Fruit fly (Drosophila melanogaster): ENCODE measurements around the gene REPTOR-BP.

Gene REPTOR-BP

DNA sequence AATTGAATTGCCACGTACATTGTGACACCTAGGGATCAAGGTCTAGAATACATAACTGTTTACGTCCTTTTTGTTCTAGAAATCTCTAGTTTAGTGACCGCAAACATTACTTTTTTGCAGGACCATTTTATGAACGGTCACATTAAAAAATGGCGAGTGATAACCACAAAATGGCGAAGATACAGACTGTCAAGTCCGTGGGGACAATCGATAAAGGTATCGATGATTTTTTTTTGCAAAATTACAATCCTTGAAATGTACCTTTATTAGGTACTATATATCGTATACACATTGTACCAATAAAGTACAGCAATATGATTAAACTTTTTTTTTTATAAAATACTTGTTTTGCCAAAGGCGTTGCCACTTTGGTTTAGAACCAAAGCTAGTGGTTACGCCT lies 33.5 kb upstream of the REPTOR-BP start (continued):
- TF ChIP-seq ham (GFP tag; IDR thresholded peaks at IDR 0.05) (no peak), CTCF (GFP tag; optimal IDR thresholded peaks at IDR 0.05) (no peak), CG9876 (GFP tag; optimal IDR thresholded peaks at IDR 0.05) (no peak), Nf-YB (GFP tag; optimal IDR thresholded peaks at IDR 0.05) (no peak), CG11085 (GFP tag; IDR thresholded peaks at IDR 0.05) (no peak), CG32532 (GFP tag; IDR thresholded peaks at IDR 0.05) (no peak), mirr (GFP tag; optimal IDR thresholded peaks at IDR 0.05) (no peak), CkIIα-i1 (GFP tag; IDR thresholded peaks at IDR 0.05) (no peak), CG3995 (GFP tag; optimal IDR thresholded peaks at IDR 0.05) (no peak), dmrt99B (tag; optimal IDR thresholded peaks at IDR 0.05) (no peak), CG1603 (tag; optimal IDR thresholded peaks at IDR 0.05) (peak; percentile 7), CG15696 (tag; optimal IDR thresholded peaks at IDR 0.05) (no peak), dimm (GFP tag; IDR thresholded peaks at IDR 0.05) (no peak), TFAM (GFP tag; optimal IDR thresholded peaks at IDR 0.05) (no peak), kah (GFP tag; optimal IDR thresholded peaks at IDR 0.05) (no peak), knrl (GFP tag; IDR thresholded peaks at IDR 0.05; ENCODE audit: partially characterized antibody) (peak; percentile 42; the same call in 1 of the 3 replicates), sens (GFP tag) (peak; percentile 41), Dek (tag; optimal IDR thresholded peaks at IDR 0.05) (no peak)

DNA sequence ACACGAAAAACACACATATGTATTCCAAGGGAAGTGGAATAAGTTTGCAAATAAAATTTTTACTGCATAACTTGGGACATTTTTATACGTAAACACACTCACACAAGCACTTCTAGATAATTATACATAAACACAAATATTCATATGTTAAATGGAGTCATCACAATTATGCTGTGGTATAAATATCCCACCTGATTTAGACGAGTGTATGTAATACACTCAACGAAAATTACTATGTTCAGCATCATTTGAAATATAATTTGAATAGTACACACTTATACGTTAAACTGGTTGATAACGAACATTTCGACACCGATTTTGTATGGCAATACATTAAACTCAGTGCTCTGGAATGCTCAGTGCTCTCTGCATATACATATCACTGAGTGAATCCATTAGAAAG lies 32.8 kb upstream of the REPTOR-BP start:
- TF ChIP-seq Gsc (GFP tag; IDR thresholded peaks at IDR 0.05) = no peak
- no peak for TF ChIP-seq CG18619 (GFP tag; optimal IDR thresholded peaks at IDR 0.05)
- no peak for TF ChIP-seq al (GFP tag; IDR thresholded peaks at IDR 0.05)
- TF ChIP-seq chn (GFP tag; optimal IDR thresholded peaks at IDR 0.05) = no peak
- no peak for TF ChIP-seq CG1647 (GFP tag; optimal IDR thresholded peaks at IDR 0.05)
- no peak for TF ChIP-seq klu (GFP tag; IDR thresholded peaks at IDR 0.05)
- TF ChIP-seq CG2129 (GFP tag; IDR thresholded peaks at IDR 0.05; ENCODE audit: partially characterized antibody) = no peak
- TF ChIP-seq Asciz (GFP tag; optimal IDR thresholded peaks at IDR 0.05) = no peak
- TF ChIP-seq ac (GFP tag; optimal IDR thresholded peaks at IDR 0.05) = no peak
- no peak for TF ChIP-seq CG9609 (GFP tag; optimal IDR thresholded peaks at IDR 0.05)
- TF ChIP-seq slbo (GFP tag; IDR thresholded peaks at IDR 0.05) = peak; percentile 42; the same call in 1 of the 2 replicates
- no peak for TF ChIP-seq CG33213 (GFP tag; optimal IDR thresholded peaks at IDR 0.05)
- TF ChIP-seq CG1602 (GFP tag; optimal IDR thresholded peaks at IDR 0.05) = no peak
- TF ChIP-seq Oaz (GFP tag; IDR thresholded peaks at IDR 0.05) = no peak
- TF ChIP-seq CG1603 (tag; optimal IDR thresholded peaks at IDR 0.05) = no peak
- peak; percentile 22 for TF ChIP-seq unpg (GFP tag; optimal IDR thresholded peaks at IDR 0.05)
- no peak for TF ChIP-seq Scr (GFP tag; IDR thresholded peaks at IDR 0.05; ENCODE audit: partially characterized antibody)
- no peak for TF ChIP-seq az2 (GFP tag; optimal IDR thresholded peaks at IDR 0.05)
- no peak for TF ChIP-seq sqz (GFP tag; optimal IDR thresholded peaks at IDR 0.05)
- TF ChIP-seq CG7839 (tag; optimal IDR thresholded peaks at IDR 0.05) = no peak
- TF ChIP-seq pnt (GFP tag; optimal IDR thresholded peaks at IDR 0.05) = peak; percentile 7
- 0 out of 2 replicates have a peak, but pooled peaks have one; percentile 12 for TF ChIP-seq esg (GFP tag; conservative IDR thresholded peaks at IDR 0.05)
- TF ChIP-seq vfl (GFP tag; optimal IDR thresholded peaks at IDR 0.05) = no peak
- no peak for TF ChIP-seq CG12744 (GFP tag; optimal IDR thresholded peaks at IDR 0.05)
- no peak for TF ChIP-seq CG2889 (GFP tag; IDR thresholded peaks at IDR 0.05)
- TF ChIP-seq cad (GFP tag; optimal IDR thresholded peaks at IDR 0.05) = no peak
- no peak for TF ChIP-seq CG13624 (GFP tag; optimal IDR thresholded peaks at IDR 0.05)
- TF ChIP-seq pan (optimal IDR thresholded peaks at IDR 0.05) = no peak
- no peak for TF ChIP-seq pan (GFP tag; optimal IDR thresholded peaks at IDR 0.05 in 1 of 2, IDR thresholded peaks at IDR 0.05 in 1 of 2)
- no peak for TF ChIP-seq Dad (GFP tag; optimal IDR thresholded peaks at IDR 0.05)
- no peak for TF ChIP-seq CG12236 (GFP tag; optimal IDR thresholded peaks at IDR 0.05)
- TF ChIP-seq Dp (GFP tag; optimal IDR thresholded peaks at IDR 0.05) = no peak
- TF ChIP-seq Kr (GFP tag; optimal IDR thresholded peaks at IDR 0.05) = no peak
- TF ChIP-seq CG10147 (GFP tag; optimal IDR thresholded peaks at IDR 0.05) = peak; percentile 4
- TF ChIP-seq HmgZ (tag; optimal IDR thresholded peaks at IDR 0.05) = no peak
- TF ChIP-seq hth (optimal IDR thresholded peaks at IDR 0.05) = no peak
